Worm (Caenorhabditis elegans): ENCODE measurements around the gene crn-4.

DNA sequence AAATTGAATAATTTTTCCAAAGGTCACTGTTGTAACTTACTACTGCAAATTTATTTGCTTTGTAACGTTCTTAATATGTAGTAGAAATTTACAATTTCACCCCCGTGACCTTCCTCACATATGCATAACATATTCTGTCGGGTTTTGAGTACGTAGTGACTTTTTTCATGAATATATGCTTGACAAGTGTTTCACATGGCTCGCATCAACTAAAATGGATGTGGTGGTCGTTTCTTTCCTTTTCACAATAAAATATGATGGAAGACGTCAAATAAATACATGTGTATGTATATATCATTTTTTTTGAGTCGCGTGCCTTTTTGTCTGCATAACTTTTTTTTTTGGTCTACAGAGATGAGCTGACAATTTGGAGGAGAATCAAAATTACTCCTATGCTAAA, 8.5 kb upstream of the crn-4 start:
- TF ChIP-seq blmp-1 (tag; optimal IDR thresholded peaks at IDR 0.05), result no peak
- TF ChIP-seq lin-39 (tag; optimal IDR thresholded peaks at IDR 0.05), result no peak
- TF ChIP-seq egl-27 (tag; optimal IDR thresholded peaks at IDR 0.05), result no peak
- TF ChIP-seq nhr-28 (tag; optimal IDR thresholded peaks at IDR 0.05), result no peak
